Fruit fly (Drosophila melanogaster) whole organism, pupa: ENCODE data around the gene prage.

ENCODE experiments used
- CG10348 ChIP-seq: fragments of 200-800 bp; sonication (Bioruptor generic); IDR thresholded peaks from 2 replicates; pipeline ENCODE4 v1.3.6; 2022; ENCODE audit warnings: missing biosample characterization, missing genetic modification characterization
- CG12605 ChIP-seq: fragments of 200-800 bp; sonication (Bioruptor generic); IDR thresholded peaks from 2 replicates; pipeline ENCODE4 v1.3.6; 2022; ENCODE audit warnings: missing biosample characterization, missing genetic modification characterization
- CG13204 ChIP-seq: fragments of 200-800 bp; sonication (Bioruptor generic); optimal IDR thresholded peaks from 2 replicates; lab custom pipeline; 2018; ENCODE audit warnings: missing biosample characterization, mild to moderate bottlenecking, missing genetic modification characterization, moderate library complexity
- CG14655 ChIP-seq: fragments of 200-800 bp; sonication (Bioruptor generic); optimal IDR thresholded peaks from 3 replicates; lab custom pipeline; 2017; ENCODE audit warnings: mild to moderate bottlenecking, missing biosample characterization, missing genetic modification reagents, missing genetic modification characterization
- CG15710 ChIP-seq: fragments of 200-800 bp; sonication (Bioruptor generic); optimal IDR thresholded peaks from 2 replicates; lab custom pipeline; 2018; ENCODE audit warnings: missing biosample characterization, mild to moderate bottlenecking, missing genetic modification characterization, moderate library complexity
- CG17806 ChIP-seq: fragments of 200-800 bp; sonication (Bioruptor generic); optimal IDR thresholded peaks from 2 replicates; lab custom pipeline; 2018; ENCODE audit warnings: missing biosample characterization, mild to moderate bottlenecking, missing genetic modification characterization, moderate library complexity
- CG32121 ChIP-seq: fragments of 200-800 bp; sonication (Bioruptor generic); IDR thresholded peaks from 2 replicates; pipeline ENCODE4 v1.3.6; 2022; ENCODE audit warnings: missing biosample characterization, missing genetic modification characterization
- CG34367 ChIP-seq: fragments of 200-800 bp; sonication (Bioruptor generic); optimal IDR thresholded peaks from 2 replicates; lab custom pipeline; 2018; ENCODE audit warnings: missing biosample characterization, mild to moderate bottlenecking, missing genetic modification characterization
- CG4496 ChIP-seq: fragments of 200-800 bp; sonication (Bioruptor generic); IDR thresholded peaks from 3 replicates; pipeline ENCODE4 v1.3.6; 2022; ENCODE audit warnings: missing biosample characterization, missing genetic modification characterization
- CG8159 ChIP-seq: fragments of 200-800 bp; sonication (Bioruptor generic); optimal IDR thresholded peaks from 3 replicates; lab custom pipeline; 2018; ENCODE audit warnings: missing biosample characterization, mild to moderate bottlenecking, missing genetic modification characterization, moderate library complexity
- CG8301 ChIP-seq: fragments of 200-800 bp; sonication (Bioruptor generic); optimal IDR thresholded peaks from 2 replicates; lab custom pipeline; 2018; ENCODE audit warnings: missing biosample characterization, mild to moderate bottlenecking, missing genetic modification characterization
- CG9948 ChIP-seq: fragments of 200-800 bp; sonication (Bioruptor generic); optimal IDR thresholded peaks from 2 replicates; lab custom pipeline; 2018; ENCODE audit warnings: missing biosample characterization, mild to moderate bottlenecking, missing genetic modification characterization, moderate library complexity
- D1 ChIP-seq: fragments of 200-800 bp; sonication (Bioruptor generic); optimal IDR thresholded peaks from 2 replicates; lab custom pipeline; 2018; ENCODE audit warnings: missing biosample characterization, mild to moderate bottlenecking, missing genetic modification characterization, moderate library complexity
- EcR ChIP-seq: fragments of 200-800 bp; sonication (Bioruptor generic); optimal IDR thresholded peaks from 3 replicates; lab custom pipeline; 2019; ENCODE audit warnings: missing biosample characterization, missing genetic modification characterization, mild to moderate bottlenecking, moderate library complexity, missing genetic modification reagents
- Ets98B ChIP-seq: fragments of 200-800 bp; sonication (Bioruptor generic); IDR thresholded peaks from 2 replicates; pipeline ENCODE4 v1.3.6; 2022; ENCODE audit warnings: missing biosample characterization, missing genetic modification characterization
- Pif1A ChIP-seq: fragments of 200-800 bp; sonication (Bioruptor generic); optimal IDR thresholded peaks from 3 replicates; lab custom pipeline; 2016; ENCODE audit warnings: missing biosample characterization, missing genetic modification characterization
- Pif1B ChIP-seq: fragments of 200-800 bp; sonication (Bioruptor generic); optimal IDR thresholded peaks from 3 replicates; lab custom pipeline; 2016; ENCODE audit warnings: missing biosample characterization, missing genetic modification characterization
- Snoo ChIP-seq: fragments of 200-800 bp; sonication (Bioruptor generic); optimal IDR thresholded peaks from 3 replicates; lab custom pipeline; 2017; ENCODE audit warnings: missing biosample characterization, mild to moderate bottlenecking, missing genetic modification characterization, inconsistent platforms
- fd96Ca ChIP-seq: fragments of 200-800 bp; sonication (Bioruptor generic); IDR thresholded peaks from 3 replicates; pipeline ENCODE4 v1.3.6; 2022; ENCODE audit warnings: missing biosample characterization, missing genetic modification characterization
- gl ChIP-seq: fragments of 200-800 bp; sonication (Bioruptor generic); optimal IDR thresholded peaks from 2 replicates; lab custom pipeline; 2018; ENCODE audit warnings: missing biosample characterization, mild to moderate bottlenecking, missing genetic modification characterization
- rn ChIP-seq: fragments of 200-800 bp; sonication (Bioruptor generic); IDR thresholded peaks from 2 replicates; pipeline ENCODE4 v1.3.6; 2022; ENCODE audit warnings: missing biosample characterization, missing genetic modification characterization

Gene prage

dm6 chrX:1824610-1824948 lies 51.1 kb downstream of the prage start:
- peak; percentile 67 for TF ChIP-seq CG8159 (tag; lab: Kevin White, UChicago)
- peak; percentile 42 for TF ChIP-seq Pif1B (GFP tag; lab: Kevin White, UChicago)
- peak; percentile 21 for TF ChIP-seq gl (tag; lab: Kevin White, UChicago)
- TF ChIP-seq CG34367: peak; percentile 56
- peak; percentile 56 for TF ChIP-seq CG9948
- peak; percentile 68 for TF ChIP-seq CG32121 (GFP tag; lab: Robert Waterston, UW)
- no peak for TF ChIP-seq rn (GFP tag; lab: Robert Waterston, UW)
- peak; percentile 44; the same call in 1 of the 2 replicates for TF ChIP-seq CG10348 (GFP tag; lab: Robert Waterston, UW)
- TF ChIP-seq CG13204 (GFP tag; lab: Kevin White, UChicago): peak; percentile 14
- peak; percentile 68 for TF ChIP-seq CG15710
- no peak; the same call in 1 of the 2 replicates for TF ChIP-seq CG12605 (GFP tag; lab: Robert Waterston, UW)
- TF ChIP-seq D1: peak; percentile 5
- peak; percentile 58; the same call in 1 of the 2 replicates for TF ChIP-seq Ets98B (GFP tag; lab: Robert Waterston, UW)
- peak; percentile 59 for TF ChIP-seq CG8301
- peak; percentile 58; the same call in 2 of the 3 replicates for TF ChIP-seq fd96Ca (GFP tag; lab: Robert Waterston, UW)
- peak; percentile 67 for TF ChIP-seq Snoo
- TF ChIP-seq CG17806 (tag; lab: Kevin White, UChicago): peak; percentile 55
- peak; percentile 80; the same call in 2 of the 3 replicates for TF ChIP-seq CG4496 (GFP tag; lab: Robert Waterston, UW)
- TF ChIP-seq CG14655 (GFP tag; lab: Kevin White, UChicago): peak; percentile 72
- peak; percentile 95 for TF ChIP-seq EcR (GFP tag; lab: Kevin White, UChicago)
- peak; percentile 65 for TF ChIP-seq Pif1A

- TF ChIP-seq Pif1B (GFP tag; lab: Kevin White, UChicago) (peak; percentile 52), CG10348 (GFP tag; lab: Robert Waterston, UW) (no peak), CG32121 (GFP tag; lab: Robert Waterston, UW) (no peak), fd96Ca (GFP tag; lab: Robert Waterston, UW) (no peak; the same call in 2 of the 3 replicates), Ets98B (GFP tag; lab: Robert Waterston, UW) (no peak), CG13204 (GFP tag; lab: Kevin White, UChicago) (no peak), CG9948 (peak; percentile 53), CG8159 (tag; lab: Kevin White, UChicago) (peak; percentile 69), CG15710 (peak; percentile 72), CG14655 (GFP tag; lab: Kevin White, UChicago) (peak; percentile 60), CG12605 (GFP tag; lab: Robert Waterston, UW) (no peak), CG17806 (tag; lab: Kevin White, UChicago) (peak; percentile 41), CG4496 (GFP tag; lab: Robert Waterston, UW) (peak; percentile 34; the same call in 2 of the 3 replicates), Snoo (peak; percentile 43), CG34367 (peak; percentile 45), Pif1A (peak; percentile 70), gl (tag; lab: Kevin White, UChicago) (no peak), CG8301 (peak; percentile 39), EcR (GFP tag; lab: Kevin White, UChicago) (peak; percentile 99), D1 (no peak), rn (GFP tag; lab: Robert Waterston, UW) (no peak)
- TF ChIP-seq, all 21 proteins: peak for 12
Measured at dm6 chrX:1825912-1826862, 52.7 kb downstream of the prage start.

- TF ChIP-seq CG17806 (tag; lab: Kevin White, UChicago) (no peak), CG14655 (GFP tag; lab: Kevin White, UChicago) (peak; percentile 3), EcR (GFP tag; lab: Kevin White, UChicago) (peak; percentile 90), CG12605 (GFP tag; lab: Robert Waterston, UW) (peak; percentile 53; the same call in 1 of the 2 replicates)
Measured at dm6 chrX:1828097-1828496, 54.6 kb downstream of the prage start.

- TF ChIP-seq D1 (peak; percentile 89), CG13204 (GFP tag; lab: Kevin White, UChicago) (peak; percentile 87), CG4496 (GFP tag; lab: Robert Waterston, UW) (peak; percentile 100), CG17806 (tag; lab: Kevin White, UChicago) (peak; percentile 99), CG32121 (GFP tag; lab: Robert Waterston, UW) (peak; percentile 99), CG8301 (peak; percentile 98), rn (GFP tag; lab: Robert Waterston, UW) (peak; percentile 98), CG10348 (GFP tag; lab: Robert Waterston, UW) (peak; percentile 94), EcR (GFP tag; lab: Kevin White, UChicago) (peak; percentile 67), CG15710 (peak; percentile 95), Pif1B (GFP tag; lab: Kevin White, UChicago) (peak; percentile 99), CG14655 (GFP tag; lab: Kevin White, UChicago) (peak; percentile 98), CG9948 (peak; percentile 97), Ets98B (GFP tag; lab: Robert Waterston, UW) (peak; percentile 99), fd96Ca (GFP tag; lab: Robert Waterston, UW) (peak; percentile 99), Snoo (peak; percentile 98), gl (tag; lab: Kevin White, UChicago) (peak; percentile 96), CG12605 (GFP tag; lab: Robert Waterston, UW) (peak; percentile 99), CG8159 (tag; lab: Kevin White, UChicago) (peak; percentile 98), CG34367 (peak; percentile 98), Pif1A (peak; percentile 99)
Measured at dm6 chrX:1830396-1831218, 57.1 kb downstream of the prage start.
